Fruit fly (Drosophila melanogaster) whole organism, wandering third instar larva: ENCODE results near the gene Fum3.

Source experiments
- Abd-B ChIP-seq: fragments of >200 bp; optimal IDR thresholded peaks from 2 replicates; lab custom pipeline; 2017; ENCODE audit warnings: missing biosample characterization, missing genetic modification characterization
- CG32264 ChIP-seq: fragments of 200-800 bp; sonication (Bioruptor generic); optimal IDR thresholded peaks from 2 replicates; lab custom pipeline; 2016; ENCODE audit warnings: missing biosample characterization, missing genetic modification characterization
- CG9705 ChIP-seq: fragments of 200-800 bp; sonication (Bioruptor generic); optimal IDR thresholded peaks from 2 replicates; lab custom pipeline; 2018; ENCODE audit warnings: missing biosample characterization, mild to moderate bottlenecking, missing genetic modification characterization
- CrebA ChIP-seq: fragments of 200-800 bp; sonication (Bioruptor generic); optimal IDR thresholded peaks from 2 replicates; lab custom pipeline; 2016; ENCODE audit warnings: missing biosample characterization, mild to moderate bottlenecking, missing genetic modification characterization, borderline replicate concordance
- Dfd ChIP-seq: fragments of >200 bp; optimal IDR thresholded peaks from 2 replicates; lab custom pipeline; 2017; ENCODE audit warnings: missing biosample characterization, missing genetic modification characterization
- Dif ChIP-seq: fragments of 200-275, 200-300 bp; sonication (Bioruptor generic); optimal IDR thresholded peaks from 2 replicates; lab custom pipeline; 2018; ENCODE audit warnings: missing biosample characterization, missing genetic modification characterization; ENCODE audit not compliant: partially characterized antibody
- GATAd ChIP-seq: sonication (Bioruptor generic); optimal IDR thresholded peaks from 2 replicates; lab custom pipeline; 2016; ENCODE audit warnings: missing biosample characterization, missing genetic modification characterization
- HLH106 ChIP-seq: fragments of 200-800 bp; optimal IDR thresholded peaks from 3 replicates; lab custom pipeline; 2019; ENCODE audit warnings: missing biosample characterization, mild to moderate bottlenecking, missing genetic modification characterization, moderate library complexity
- Hnf4 ChIP-seq: fragments of 200-800 bp; sonication (Bioruptor generic); optimal IDR thresholded peaks from 2 replicates; lab custom pipeline; 2016; ENCODE audit warnings: missing biosample characterization, mild to moderate bottlenecking, missing genetic modification characterization
- Hr78 ChIP-seq: fragments of >200 bp; optimal IDR thresholded peaks from 2 replicates; lab custom pipeline; 2017; ENCODE audit warnings: missing biosample characterization, missing genetic modification characterization
- Hr83 ChIP-seq: fragments of 200-300 bp; sonication (Bioruptor generic); optimal IDR thresholded peaks from 2 replicates; lab custom pipeline; 2016; ENCODE audit warnings: missing biosample characterization, mild to moderate bottlenecking, missing genetic modification characterization, moderate library complexity; ENCODE audit not compliant: poor library complexity, severe bottlenecking
- Jra ChIP-seq: sonication (Bioruptor generic); optimal IDR thresholded peaks from 2 replicates; lab custom pipeline; 2016; ENCODE audit warnings: missing biosample characterization, missing genetic modification characterization
- Myc ChIP-seq: fragments of >200 bp; optimal IDR thresholded peaks from 2 replicates; lab custom pipeline; 2017
- OdsH ChIP-seq: fragments of 200-800 bp; sonication (Bioruptor generic); optimal IDR thresholded peaks from 2 replicates; lab custom pipeline; 2016; ENCODE audit warnings: missing biosample characterization, mild to moderate bottlenecking, missing genetic modification characterization
- Rel ChIP-seq, 2 experiments: fragments of 200-800 bp; sonication (Bioruptor generic) in 1 of 2; optimal IDR thresholded peaks; 2 replicates in 1 of 2; 3 replicates in 1 of 2; lab custom pipeline; 2016 to 2019; ENCODE audit warnings: mild to moderate bottlenecking in 2 of 2, missing biosample characterization in 2 of 2, missing genetic modification characterization in 2 of 2, moderate library complexity in 1 of 2
- Sp1 ChIP-seq: fragments of 200-800 bp; sonication (Bioruptor generic); optimal IDR thresholded peaks from 3 replicates; lab custom pipeline; 2019; ENCODE audit warnings: missing biosample characterization, mild to moderate bottlenecking, missing genetic modification characterization, moderate library complexity
- Vsx2 ChIP-seq: fragments of 200-300, 225-300 bp; sonication (Bioruptor generic); optimal IDR thresholded peaks from 2 replicates; lab custom pipeline; 2018; ENCODE audit warnings: missing biosample characterization, missing genetic modification characterization; ENCODE audit not compliant: partially characterized antibody
- br ChIP-seq: fragments of 200-800 bp; sonication (Bioruptor generic); optimal IDR thresholded peaks from 2 replicates; lab custom pipeline; 2016; ENCODE audit warnings: missing biosample characterization, missing genetic modification characterization
- brk ChIP-seq: fragments of 200-800 bp; sonication (Bioruptor generic); optimal IDR thresholded peaks from 2 replicates; lab custom pipeline; 2016; ENCODE audit warnings: missing biosample characterization, mild to moderate bottlenecking, missing genetic modification characterization
- dl ChIP-seq, 2 experiments: fragments of 175-275, 200-275 bp in 1 of 2; fragments of 200-275 bp in 1 of 2; sonication (Bioruptor generic); optimal IDR thresholded peaks; lab custom pipeline; 2018; ENCODE audit warnings: mild to moderate bottlenecking in 2 of 2, missing biosample characterization in 2 of 2, missing genetic modification characterization in 2 of 2, moderate library complexity in 2 of 2; ENCODE audit not compliant: partially characterized antibody in 2 of 2, insufficient read depth in 1 of 2
- dmrt93B ChIP-seq: fragments of 200-800 bp; sonication (Bioruptor generic); optimal IDR thresholded peaks from 2 replicates; lab custom pipeline; 2018; ENCODE audit warnings: missing biosample characterization, mild to moderate bottlenecking, missing genetic modification characterization
- dsf ChIP-seq: sonication (Bioruptor generic); optimal IDR thresholded peaks from 2 replicates; lab custom pipeline; 2016; ENCODE audit warnings: missing biosample characterization, missing genetic modification characterization, borderline replicate concordance
- ey ChIP-seq: fragments of 200-800 bp; sonication (Bioruptor generic); optimal IDR thresholded peaks from 2 replicates; lab custom pipeline; 2016; ENCODE audit warnings: missing biosample characterization, missing genetic modification characterization
- foxo ChIP-seq, 2 experiments: fragments of 200-800 bp; sonication (Bioruptor generic); optimal IDR thresholded peaks; 2 replicates in 1 of 2; 3 replicates in 1 of 2; lab custom pipeline; 2016 to 2017; ENCODE audit warnings: missing biosample characterization in 2 of 2, missing genetic modification characterization in 2 of 2
- fru ChIP-seq: fragments of 200-800 bp; sonication (Bioruptor generic); optimal IDR thresholded peaks from 3 replicates; lab custom pipeline; 2016; ENCODE audit warnings: missing biosample characterization, mild to moderate bottlenecking, missing genetic modification characterization
- h ChIP-seq: fragments of 200-800 bp; sonication (Bioruptor generic); optimal IDR thresholded peaks from 3 replicates; lab custom pipeline; 2016; ENCODE audit warnings: missing biosample characterization, mild to moderate bottlenecking, missing genetic modification characterization
- jim ChIP-seq: fragments of 175-275, 200-325 bp; sonication (Bioruptor generic); optimal IDR thresholded peaks from 2 replicates; lab custom pipeline; 2016; ENCODE audit warnings: missing biosample characterization, mild to moderate bottlenecking, missing genetic modification characterization
- lola ChIP-seq: fragments of >200 bp; optimal IDR thresholded peaks from 2 replicates; lab custom pipeline; 2017; ENCODE audit warnings: missing biosample characterization, missing genetic modification characterization
- pan ChIP-seq: fragments of >200 bp; optimal IDR thresholded peaks from 2 replicates; lab custom pipeline; 2017
- psq ChIP-seq: fragments of 200-800 bp; sonication (Bioruptor generic); optimal IDR thresholded peaks from 3 replicates; lab custom pipeline; 2017; ENCODE audit warnings: missing biosample characterization, mild to moderate bottlenecking, missing genetic modification characterization, moderate library complexity
- rgr ChIP-seq: fragments of 200-800 bp; sonication (Bioruptor generic); optimal IDR thresholded peaks from 3 replicates; lab custom pipeline; 2016; ENCODE audit warnings: missing biosample characterization, mild to moderate bottlenecking, missing genetic modification characterization
- sage ChIP-seq: fragments of 200-800 bp; sonication (Bioruptor generic); optimal IDR thresholded peaks from 2 replicates; lab custom pipeline; 2016; ENCODE audit warnings: missing biosample characterization, mild to moderate bottlenecking, missing genetic modification characterization
- sv ChIP-seq: fragments of 200-800 bp; sonication (Bioruptor generic); optimal IDR thresholded peaks from 3 replicates; lab custom pipeline; 2016; ENCODE audit warnings: missing biosample characterization, missing genetic modification characterization
- tai ChIP-seq: sonication (Bioruptor generic); optimal IDR thresholded peaks from 2 replicates; lab custom pipeline; 2016; ENCODE audit warnings: missing biosample characterization, missing genetic modification characterization
- usp ChIP-seq: fragments of >200 bp; optimal IDR thresholded peaks from 2 replicates; lab custom pipeline; 2017; ENCODE audit warnings: missing biosample characterization, missing genetic modification characterization

The Fum3 gene

DNA sequence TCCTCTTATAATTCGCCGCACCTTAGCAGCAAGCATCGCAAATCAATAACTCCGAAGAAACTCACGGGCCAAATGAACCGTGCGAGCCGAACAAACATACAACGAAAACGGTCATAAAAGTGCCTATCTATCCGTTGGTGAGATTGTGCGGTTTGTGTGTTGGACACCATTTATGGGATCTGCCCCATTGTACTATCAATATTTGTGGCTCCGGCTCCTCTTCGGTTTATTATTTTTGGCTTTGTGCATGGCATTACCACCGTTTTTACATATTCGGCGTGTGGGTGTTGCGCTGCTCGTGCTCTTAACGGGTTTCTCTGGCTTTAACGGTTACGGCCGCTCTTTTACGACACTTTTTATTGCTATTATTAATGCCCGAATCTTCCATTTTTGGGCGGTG lies 46.3 kb downstream of the Fum3 start:
- no peak for TF ChIP-seq Hnf4 (GFP tag; lab: Kevin White, UChicago)
- no peak for TF ChIP-seq HLH106
- TF ChIP-seq Dif = no peak
- TF ChIP-seq CG9705 (GFP tag; lab: Kevin White, UChicago) = no peak
- no peak for TF ChIP-seq brk (GFP tag; lab: Kevin White, UChicago)
- no peak for TF ChIP-seq br (GFP tag; lab: Kevin White, UChicago)
- no peak for TF ChIP-seq fru
- TF ChIP-seq foxo (GFP tag; optimal IDR thresholded peaks at IDR 0.05; lab: Kevin White, UChicago) = no peak
- TF ChIP-seq pan (lab: Kevin White, UChicago) = no peak
- no peak for TF ChIP-seq OdsH (GFP tag; lab: Kevin White, UChicago)

DNA sequence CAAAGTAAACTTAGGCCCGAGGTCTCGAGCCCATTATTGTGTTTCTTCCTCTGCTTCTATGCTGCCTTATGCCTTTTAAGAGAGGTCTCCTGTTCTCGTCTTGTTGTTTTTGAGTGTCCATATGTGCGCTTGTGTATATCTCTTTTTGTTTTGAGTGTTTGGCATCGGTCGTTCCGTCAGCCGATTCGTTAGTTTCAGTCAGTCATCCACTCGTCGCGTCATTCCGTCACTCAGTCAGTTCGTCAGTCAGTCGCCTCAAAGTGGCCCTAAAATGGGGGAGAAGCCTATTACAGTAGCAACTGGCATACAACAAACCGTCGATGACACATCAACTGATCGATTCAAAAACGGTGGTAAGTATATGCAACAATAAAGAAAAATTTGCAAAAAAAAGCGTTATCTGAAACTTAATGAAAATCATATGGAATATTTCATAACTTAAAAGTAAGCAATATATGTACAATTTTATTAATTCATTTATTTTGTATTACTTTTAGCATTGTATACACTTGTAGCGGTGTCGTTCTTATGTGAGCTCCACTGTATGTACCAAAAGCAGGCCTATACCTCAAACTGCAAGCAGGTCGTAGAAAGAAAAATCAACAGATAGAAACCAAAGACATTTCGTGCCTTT lies 47.5 kb downstream of the Fum3 start:
- TF ChIP-seq sv (peak; percentile 52), jim (GFP tag; lab: Kevin White, UChicago) (no peak)

DNA sequence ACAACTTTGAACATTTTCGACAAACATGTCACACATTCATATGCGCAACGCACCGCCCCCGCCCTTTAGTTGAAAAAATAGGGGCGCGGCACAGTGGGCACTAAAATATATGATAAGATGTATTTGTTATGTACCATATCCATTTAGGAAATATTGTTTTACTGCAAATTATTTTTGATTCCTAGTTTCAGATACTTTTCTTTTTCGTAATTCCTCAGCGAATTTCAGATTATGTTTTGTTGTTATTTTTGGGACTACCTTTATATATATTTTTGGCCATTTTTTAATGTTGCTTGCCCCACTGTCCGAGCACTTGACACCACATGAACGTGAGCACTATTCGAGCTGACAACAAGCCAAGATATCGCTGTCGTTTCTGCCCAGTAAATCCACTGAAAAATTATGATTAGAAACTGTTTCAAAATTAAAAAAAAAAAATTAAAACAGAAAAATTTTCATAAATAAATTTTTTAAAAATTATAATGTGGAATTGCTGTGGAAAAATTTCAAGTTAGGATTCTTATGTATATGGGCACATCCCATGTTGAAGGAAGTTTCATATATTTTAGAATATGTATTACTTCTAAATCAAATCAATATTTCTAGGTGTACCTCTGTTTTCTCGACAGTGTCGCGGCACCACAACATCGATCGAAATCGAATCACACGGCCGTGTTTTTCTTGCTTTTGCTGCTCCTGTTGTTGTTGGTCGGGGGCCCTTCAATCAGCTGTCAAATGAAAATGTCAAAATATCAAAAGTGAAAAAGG lies 48.2 kb downstream of the Fum3 start:
- TF ChIP-seq sage = no peak
- no peak for TF ChIP-seq Hnf4 (GFP tag; lab: Kevin White, UChicago)
- TF ChIP-seq dsf (GFP tag; lab: Kevin White, UChicago) = no peak
- no peak for TF ChIP-seq Sp1 (GFP tag; lab: Kevin White, UChicago)
- TF ChIP-seq foxo (GFP tag; optimal IDR thresholded peaks at IDR 0.05; lab: Kevin White, UChicago) = no peak
- peak; percentile 53 for TF ChIP-seq sv
- TF ChIP-seq dmrt93B (GFP tag; lab: Kevin White, UChicago) = no peak
- no peak for TF ChIP-seq Hr78
- TF ChIP-seq GATAd = no peak
- TF ChIP-seq Abd-B (GFP tag; lab: Kevin White, UChicago) = no peak
- no peak for TF ChIP-seq Myc (lab: Kevin White, UChicago)
- TF ChIP-seq rgr (GFP tag; lab: Kevin White, UChicago) = peak; percentile 16
- TF ChIP-seq Hr83 (GFP tag; lab: Kevin White, UChicago) = no peak
- no peak for TF ChIP-seq lola
- TF ChIP-seq ey (GFP tag; lab: Kevin White, UChicago) = no peak
- no peak for TF ChIP-seq CrebA (GFP tag; lab: Kevin White, UChicago)

- TF ChIP-seq CG32264 (no peak), foxo (GFP tag; optimal IDR thresholded peaks at IDR 0.05; lab: Kevin White, UChicago) (peak in 1 of 2 experiments; percentile 12), Jra (no peak), dsf (GFP tag; lab: Kevin White, UChicago) (no peak), Sp1 (GFP tag; lab: Kevin White, UChicago) (no peak), dl (GFP tag; optimal IDR thresholded peaks at IDR 0.05; lab: Kevin White, UChicago; ENCODE audit: insufficient read depth in 1 of 2, partially characterized antibody in 2 of 2) (no peak), sv (peak; percentile 72), h (GFP tag; lab: Kevin White, UChicago) (no peak), brk (GFP tag; lab: Kevin White, UChicago) (no peak)
- TF ChIP-seq, all 38 proteins: peak for 2
Measured at dm6 chr3L:11416495-11417272, 49.0 kb downstream of the Fum3 start.

dm6 chr3L:11415382-11415781 lies 50.3 kb downstream of the Fum3 start:
- TF ChIP-seq Rel (GFP tag; optimal IDR thresholded peaks at IDR 0.05; lab: Kevin White, UChicago) = no peak
- TF ChIP-seq Rel (tag; optimal IDR thresholded peaks at IDR 0.05; lab: Kevin White, UChicago) = no peak
- TF ChIP-seq OdsH (GFP tag; lab: Kevin White, UChicago) = peak; percentile 66
- TF ChIP-seq foxo (GFP tag; optimal IDR thresholded peaks at IDR 0.05; lab: Kevin White, UChicago) = peak in 1 of 2 experiments; percentile 81
- no peak for TF ChIP-seq lola
- no peak for TF ChIP-seq Dfd (GFP tag; lab: Kevin White, UChicago)
- TF ChIP-seq dmrt93B (GFP tag; lab: Kevin White, UChicago) = peak; percentile 29
- TF ChIP-seq tai (GFP tag; lab: Kevin White, UChicago) = no peak
- no peak for TF ChIP-seq Vsx2 (GFP tag; lab: Kevin White, UChicago)
- TF ChIP-seq h (GFP tag; lab: Kevin White, UChicago) = peak; percentile 81
- peak; percentile 69 for TF ChIP-seq fru
- no peak for TF ChIP-seq pan (lab: Kevin White, UChicago)
- TF ChIP-seq HLH106 = peak; percentile 60
- no peak for TF ChIP-seq dsf (GFP tag; lab: Kevin White, UChicago)
- TF ChIP-seq rgr (GFP tag; lab: Kevin White, UChicago) = peak; percentile 74
- TF ChIP-seq Hnf4 (GFP tag; lab: Kevin White, UChicago) = peak; percentile 46
- peak; percentile 65 for TF ChIP-seq psq (GFP tag; lab: Kevin White, UChicago)
- TF ChIP-seq CrebA (GFP tag; lab: Kevin White, UChicago) = no peak
- peak; percentile 71 for TF ChIP-seq Sp1 (GFP tag; lab: Kevin White, UChicago)
- no peak for TF ChIP-seq jim (GFP tag; lab: Kevin White, UChicago)
- no peak for TF ChIP-seq Hr83 (GFP tag; lab: Kevin White, UChicago)
- TF ChIP-seq ey (GFP tag; lab: Kevin White, UChicago) = peak; percentile 66
- no peak for TF ChIP-seq Dif
- TF ChIP-seq usp (GFP tag; lab: Kevin White, UChicago) = no peak
- no peak for TF ChIP-seq Hr78
